Fruit fly (Drosophila melanogaster): ENCODE results near the gene fng.

The fng gene

DNA sequence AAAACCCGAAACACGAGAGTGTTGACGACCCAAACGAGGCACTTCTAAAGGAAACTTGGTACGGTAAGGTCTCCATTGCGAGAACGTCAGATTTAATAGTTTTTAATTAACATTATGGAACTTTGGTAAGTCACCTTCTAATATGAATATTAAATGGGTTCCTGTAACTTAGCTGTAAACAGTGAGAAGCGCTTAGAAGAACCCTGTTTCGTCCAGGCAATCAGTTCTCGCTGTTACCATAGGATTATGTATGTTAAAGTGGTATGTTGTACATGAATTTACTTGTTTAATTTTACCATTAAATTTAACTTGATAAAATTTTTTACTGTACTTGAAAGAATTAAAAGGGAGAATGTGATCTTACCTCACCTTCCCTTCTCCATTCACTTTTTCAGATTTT, 27.5 kb downstream of the fng start (continued):
- TF ChIP-seq Dad (GFP tag; optimal IDR thresholded peaks at IDR 0.05), result no peak
- TF ChIP-seq CG17361 (GFP tag; IDR thresholded peaks at IDR 0.05), result peak; percentile 52; the same call in 2 of the 3 replicates
- no peak for TF ChIP-seq Drgx (GFP tag; IDR thresholded peaks at IDR 0.05)
- no peak for TF ChIP-seq CG8478 (optimal IDR thresholded peaks at IDR 0.05)
- TF ChIP-seq ham (GFP tag; IDR thresholded peaks at IDR 0.05), result no peak
- no peak for TF ChIP-seq zf30C (GFP tag; optimal IDR thresholded peaks at IDR 0.05)
- TF ChIP-seq B-H2 (GFP tag; optimal IDR thresholded peaks at IDR 0.05), result no peak
- no peak for TF ChIP-seq sob (GFP tag; IDR thresholded peaks at IDR 0.05)
- TF ChIP-seq ase (GFP tag; IDR thresholded peaks at IDR 0.05), result no peak
- TF ChIP-seq CG3838 (GFP tag; optimal IDR thresholded peaks at IDR 0.05), result no peak
- no peak for TF ChIP-seq otp (GFP tag; IDR thresholded peaks at IDR 0.05)
- peak; percentile 86 for TF ChIP-seq sens (GFP tag)
- no peak for TF ChIP-seq CG3726 (GFP tag; IDR thresholded peaks at IDR 0.05)
- TF ChIP-seq stwl (tag; optimal IDR thresholded peaks at IDR 0.05), result no peak
- no peak for TF ChIP-seq CG15479 (GFP tag; optimal IDR thresholded peaks at IDR 0.05)
- no peak for TF ChIP-seq Elba2 (GFP tag; optimal IDR thresholded peaks at IDR 0.05)
- TF ChIP-seq aop (GFP tag; IDR thresholded peaks at IDR 0.05), result no peak
- TF ChIP-seq CG17612 (GFP tag; IDR thresholded peaks at IDR 0.05), result no peak
- TF ChIP-seq Blimp-1 (GFP tag; optimal IDR thresholded peaks at IDR 0.05), result no peak
- peak in 1 of 2 experiments; percentile 2 for TF ChIP-seq chif (GFP tag; optimal IDR thresholded peaks at IDR 0.05)
- TF ChIP-seq CG13424 (tag; optimal IDR thresholded peaks at IDR 0.05), result no peak
- TF ChIP-seq H15 (GFP tag; IDR thresholded peaks at IDR 0.05), result no peak
- TF ChIP-seq CG10321 (GFP tag; IDR thresholded peaks at IDR 0.05), result no peak
- TF ChIP-seq CG15696 (tag; optimal IDR thresholded peaks at IDR 0.05), result no peak
- no peak for TF ChIP-seq pho (GFP tag; optimal IDR thresholded peaks at IDR 0.05)
- 0 out of 2 replicates have a peak, but pooled peaks have one; percentile 21 for TF ChIP-seq CG31441 (GFP tag; IDR thresholded peaks at IDR 0.05)
- TF ChIP-seq gcm (GFP tag; optimal IDR thresholded peaks at IDR 0.05), result no peak
- TF ChIP-seq eyg (GFP tag; optimal IDR thresholded peaks at IDR 0.05), result no peak
- no peak for TF ChIP-seq Fer2 (tag; optimal IDR thresholded peaks at IDR 0.05)
- TF ChIP-seq Stat92E (GFP tag; optimal IDR thresholded peaks at IDR 0.05), result no peak
- TF ChIP-seq CG3847 (GFP tag; IDR thresholded peaks at IDR 0.05), result no peak
- no peak for TF ChIP-seq stc (GFP tag; IDR thresholded peaks at IDR 0.05)
- no peak for TF ChIP-seq CG6654 (GFP tag; optimal IDR thresholded peaks at IDR 0.05)
- no peak for TF ChIP-seq CG33557 (GFP tag; optimal IDR thresholded peaks at IDR 0.05)
- TF ChIP-seq Camta (GFP tag; optimal IDR thresholded peaks at IDR 0.05), result no peak
- no peak for TF ChIP-seq Six4 (GFP tag; optimal IDR thresholded peaks at IDR 0.05)
- no peak for TF ChIP-seq wek (GFP tag; optimal IDR thresholded peaks at IDR 0.05)
- no peak for TF ChIP-seq pum (GFP tag; optimal IDR thresholded peaks at IDR 0.05)
- peak; percentile 51 for TF ChIP-seq CG17829 (tag; optimal IDR thresholded peaks at IDR 0.05)
- TF ChIP-seq CG11247 (GFP tag; IDR thresholded peaks at IDR 0.05), result no peak
- no peak for TF ChIP-seq Oaz (GFP tag; IDR thresholded peaks at IDR 0.05)
- no peak for TF ChIP-seq disco-r (GFP tag; optimal IDR thresholded peaks at IDR 0.05)
- TF ChIP-seq CG33213 (GFP tag; optimal IDR thresholded peaks at IDR 0.05), result no peak
- TF ChIP-seq CTCF (GFP tag; optimal IDR thresholded peaks at IDR 0.05), result no peak
- TF ChIP-seq Sry-δ (GFP tag; optimal IDR thresholded peaks at IDR 0.05), result no peak
- TF ChIP-seq ems (GFP tag; optimal IDR thresholded peaks at IDR 0.05), result no peak
- TF ChIP-seq bbx (GFP tag; IDR thresholded peaks at IDR 0.05; ENCODE audit: partially characterized antibody), result no peak
- TF ChIP-seq CG3281 (GFP tag; optimal IDR thresholded peaks at IDR 0.05), result no peak
- no peak for TF ChIP-seq sim (GFP tag; IDR thresholded peaks at IDR 0.05)
- TF ChIP-seq ash1 (GFP tag; optimal IDR thresholded peaks at IDR 0.05), result no peak
- no peak for TF ChIP-seq sc (optimal IDR thresholded peaks at IDR 0.05)
- no peak for TF ChIP-seq sc (GFP tag; optimal IDR thresholded peaks at IDR 0.05)
- TF ChIP-seq pan (optimal IDR thresholded peaks at IDR 0.05), result no peak
- no peak for TF ChIP-seq pan (GFP tag; optimal IDR thresholded peaks at IDR 0.05 in 1 of 2, IDR thresholded peaks at IDR 0.05 in 1 of 2)

Measured in whole organism, embryonic.